Worm (Caenorhabditis elegans) whole organism, mixed stage, embryonic: ENCODE results near the gene K03H1.11.

ENCODE experiments used
- M03D4.4 ChIP-seq: sonication (generic microtip); optimal IDR thresholded peaks from 2 replicates; lab custom pipeline; 2017; ENCODE audit warnings: mild to moderate bottlenecking, missing genetic modification characterization, missing compliant biosample characterization
- blmp-1 ChIP-seq: fragments of 150-350 bp; optimal IDR thresholded peaks from 2 replicates; lab custom pipeline; 2014; ENCODE audit warnings: missing biosample characterization, missing genetic modification characterization
- ceh-39 ChIP-seq: fragments of 150-350 bp; optimal IDR thresholded peaks from 2 replicates; lab custom pipeline; 2014; ENCODE audit warnings: missing biosample characterization, missing genetic modification characterization
- ceh-43 ChIP-seq: fragments of 200-800 bp; sonication (Bioruptor generic); optimal IDR thresholded peaks from 2 replicates; lab custom pipeline; 2018; ENCODE audit warnings: mild to moderate bottlenecking, missing genetic modification characterization, moderate library complexity, missing compliant biosample characterization
- ceh-83 ChIP-seq: fragments of 200-800 bp; sonication (Bioruptor generic); optimal IDR thresholded peaks from 2 replicates; lab custom pipeline; 2018; ENCODE audit warnings: mild to moderate bottlenecking, missing genetic modification characterization, missing compliant biosample characterization
- ces-1 ChIP-seq: fragments of 150-350 bp; optimal IDR thresholded peaks from 2 replicates; lab custom pipeline; 2014; ENCODE audit warnings: missing biosample characterization, missing genetic modification reagents, missing genetic modification characterization
- cnd-1 ChIP-seq: fragments of 200-800 bp; sonication (Bioruptor generic); optimal IDR thresholded peaks from 2 replicates; lab custom pipeline; 2018; ENCODE audit warnings: mild to moderate bottlenecking, missing genetic modification characterization, missing compliant biosample characterization
- drap-1 ChIP-seq: fragments of 200-800 bp; sonication (Bioruptor generic); optimal IDR thresholded peaks from 3 replicates; lab custom pipeline; 2018; ENCODE audit warnings: mild to moderate bottlenecking, missing genetic modification characterization, missing compliant biosample characterization
- elt-1 ChIP-seq: sonication (generic microtip); optimal IDR thresholded peaks from 2 replicates; lab custom pipeline; 2017; ENCODE audit warnings: missing genetic modification characterization, mild to moderate bottlenecking, missing compliant biosample characterization, antibody characterized with exemption, moderate library complexity, borderline replicate concordance; ENCODE audit not compliant: insufficient read depth
- elt-3 ChIP-seq: fragments of 150-350 bp; optimal IDR thresholded peaks from 2 replicates; lab custom pipeline; 2014; ENCODE audit warnings: missing biosample characterization, missing genetic modification characterization
- flh-1 ChIP-seq: fragments of 200-800 bp; sonication (Bioruptor generic); optimal IDR thresholded peaks from 2 replicates; lab custom pipeline; 2018; ENCODE audit warnings: mild to moderate bottlenecking, missing genetic modification characterization, moderate library complexity, missing compliant biosample characterization
- ham-2 ChIP-seq: fragments of 200-800 bp; sonication (Bioruptor generic); optimal IDR thresholded peaks from 2 replicates; lab custom pipeline; 2018; ENCODE audit warnings: mild to moderate bottlenecking, missing genetic modification characterization, missing compliant biosample characterization
- hlh-1 ChIP-seq: fragments of 150-350 bp; optimal IDR thresholded peaks from 2 replicates; lab custom pipeline; 2014; ENCODE audit warnings: missing biosample characterization, missing genetic modification reagents, missing genetic modification characterization
- lin-13 ChIP-seq: fragments of 150-350 bp; optimal IDR thresholded peaks from 2 replicates; lab custom pipeline; 2014; ENCODE audit warnings: missing biosample characterization, missing genetic modification characterization
- lin-32 ChIP-seq: fragments of 200-800 bp; sonication (Bioruptor generic); optimal IDR thresholded peaks from 2 replicates; lab custom pipeline; 2018; ENCODE audit warnings: mild to moderate bottlenecking, missing genetic modification characterization, missing compliant biosample characterization
- lsy-2 ChIP-seq: fragments of 150-350 bp; optimal IDR thresholded peaks from 2 replicates; lab custom pipeline; 2014; ENCODE audit warnings: missing biosample characterization, missing genetic modification characterization
- mab-5 ChIP-seq: fragments of 150-350 bp; optimal IDR thresholded peaks from 2 replicates; lab custom pipeline; 2014; ENCODE audit warnings: missing biosample characterization, missing genetic modification characterization
- mep-1 ChIP-seq: fragments of 150-350 bp; optimal IDR thresholded peaks from 2 replicates; lab custom pipeline; 2017; ENCODE audit warnings: missing biosample characterization, missing genetic modification reagents, missing genetic modification characterization, inconsistent platforms
- mls-2 ChIP-seq: sonication (generic microtip); optimal IDR thresholded peaks from 2 replicates; lab custom pipeline; 2016; ENCODE audit warnings: mild to moderate bottlenecking, missing genetic modification characterization, moderate library complexity, missing compliant biosample characterization
- nhr-12 ChIP-seq: fragments of 150-350 bp; optimal IDR thresholded peaks from 2 replicates; lab custom pipeline; 2014; ENCODE audit warnings: missing biosample characterization, missing genetic modification characterization
- nhr-2 ChIP-seq: fragments of 150-350 bp; optimal IDR thresholded peaks from 2 replicates; lab custom pipeline; 2014; ENCODE audit warnings: missing biosample characterization, missing genetic modification characterization
- nhr-237 ChIP-seq: fragments of 150-350 bp; optimal IDR thresholded peaks from 2 replicates; lab custom pipeline; 2014; ENCODE audit warnings: missing biosample characterization, missing genetic modification characterization
- nhr-28 ChIP-seq: fragments of 150-350 bp; optimal IDR thresholded peaks from 2 replicates; lab custom pipeline; 2014; ENCODE audit warnings: missing biosample characterization, missing genetic modification characterization
- pha-4 ChIP-seq: fragments of 150-350 bp; optimal IDR thresholded peaks from 2 replicates; lab custom pipeline; 2018; ENCODE audit warnings: missing biosample characterization, missing genetic modification reagents, missing genetic modification characterization
- sem-2 ChIP-seq: fragments of 200-800 bp; sonication (Bioruptor generic); optimal IDR thresholded peaks from 2 replicates; lab custom pipeline; 2018; ENCODE audit warnings: mild to moderate bottlenecking, missing genetic modification characterization, missing compliant biosample characterization
- snpc-4 ChIP-seq: fragments of 150-350 bp; optimal IDR thresholded peaks from 2 replicates; lab custom pipeline; 2014; ENCODE audit warnings: missing biosample characterization, missing genetic modification characterization
- sptf-1 ChIP-seq: sonication (generic microtip); optimal IDR thresholded peaks from 2 replicates; lab custom pipeline; 2017; ENCODE audit warnings: mild to moderate bottlenecking, missing genetic modification characterization, moderate library complexity, missing compliant biosample characterization
- unc-120 ChIP-seq: sonication (generic microtip); optimal IDR thresholded peaks from 2 replicates; lab custom pipeline; 2017; ENCODE audit warnings: missing genetic modification characterization, missing compliant biosample characterization; ENCODE audit not compliant: poor library complexity, severe bottlenecking
- unc-39 ChIP-seq: fragments of 150-350 bp; optimal IDR thresholded peaks from 2 replicates; lab custom pipeline; 2014; ENCODE audit warnings: missing biosample characterization, missing genetic modification characterization
- unc-62 ChIP-seq: fragments of 150-350 bp; optimal IDR thresholded peaks from 2 replicates; lab custom pipeline; 2014; ENCODE audit warnings: missing biosample characterization, missing genetic modification reagents, missing genetic modification characterization
- zip-8 ChIP-seq: fragments of 150-350 bp; optimal IDR thresholded peaks from 2 replicates; lab custom pipeline; 2014; ENCODE audit warnings: missing biosample characterization, missing genetic modification characterization
- ztf-11 ChIP-seq: fragments of 150-350 bp; optimal IDR thresholded peaks from 2 replicates; lab custom pipeline; 2014; ENCODE audit warnings: missing biosample characterization, missing genetic modification characterization

K03H1.11 gene

ce11 chrIII:9926650-9927049, 25.1 kb downstream of the K03H1.11 start, which contains the start of gene ttr-3:
ttr-3 (minus strand) TSS chrIII:9926750.
- TF ChIP-seq lin-32 (no peak), nhr-12 (no peak), nhr-237 (tag; lab: Kevin White, UChicago) (no peak), mls-2 (no peak), ces-1 (GFP tag; lab: Kevin White, UChicago) (no peak), elt-1 (tag; lab: Kevin White, UChicago) (no peak), nhr-28 (tag; lab: Kevin White, UChicago) (no peak), unc-62 (GFP tag; lab: Kevin White, UChicago) (no peak), ceh-83 (no peak), pha-4 (tag; lab: Kevin White, UChicago) (no peak)

ce11 chrIII:9922874-9923273, 28.9 kb downstream of the K03H1.11 start, which contains the start of gene cbp-2:
cbp-2 (plus strand) TSS chrIII:9923174.
- TF ChIP-seq ceh-43 (GFP tag; lab: Kevin White, UChicago): no peak
- no peak for TF ChIP-seq drap-1 (GFP tag; lab: Kevin White, UChicago)
- TF ChIP-seq M03D4.4: no peak
- no peak for TF ChIP-seq cnd-1 (tag; lab: Kevin White, UChicago)
- TF ChIP-seq unc-62 (GFP tag; lab: Kevin White, UChicago): no peak
- no peak for TF ChIP-seq ham-2
- no peak for TF ChIP-seq sptf-1 (tag; lab: Kevin White, UChicago)
- no peak for TF ChIP-seq mab-5
- TF ChIP-seq nhr-2 (tag; lab: Kevin White, UChicago): no peak
- no peak for TF ChIP-seq nhr-237 (tag; lab: Kevin White, UChicago)

- TF ChIP-seq unc-62 (GFP tag; lab: Kevin White, UChicago) (no peak), flh-1 (GFP tag; lab: Kevin White, UChicago) (no peak), pha-4 (tag; lab: Kevin White, UChicago) (no peak), cnd-1 (tag; lab: Kevin White, UChicago) (no peak), sem-2 (no peak)
Measured at ce11 chrIII:9922310-9922709, 29.5 kb downstream of the K03H1.11 start.

ce11 chrIII:9920764-9921163, 31.0 kb downstream of the K03H1.11 start, which contains the start of gene F40F12.3:
F40F12.3 (minus strand) TSS chrIII:9920864.
- TF ChIP-seq unc-120 (tag; lab: Kevin White, UChicago) (no peak), mep-1 (tag; lab: Kevin White, UChicago) (no peak), mls-2 (no peak), elt-1 (tag; lab: Kevin White, UChicago) (no peak), hlh-1 (tag; lab: Kevin White, UChicago) (no peak), unc-39 (tag; lab: Kevin White, UChicago) (no peak), snpc-4 (tag; lab: Kevin White, UChicago) (no peak), nhr-237 (tag; lab: Kevin White, UChicago) (no peak), sem-2 (no peak), ceh-39 (tag; lab: Kevin White, UChicago) (no peak), lin-32 (no peak), nhr-28 (tag; lab: Kevin White, UChicago) (no peak), flh-1 (GFP tag; lab: Kevin White, UChicago) (no peak), elt-3 (tag; lab: Kevin White, UChicago) (no peak), sptf-1 (tag; lab: Kevin White, UChicago) (no peak), lin-13 (no peak), pha-4 (tag; lab: Kevin White, UChicago) (no peak), zip-8 (tag; lab: Kevin White, UChicago) (no peak), blmp-1 (no peak)

- TF ChIP-seq ces-1 (GFP tag; lab: Kevin White, UChicago) (no peak), unc-62 (GFP tag; lab: Kevin White, UChicago) (no peak), M03D4.4 (no peak), ceh-43 (GFP tag; lab: Kevin White, UChicago) (no peak), flh-1 (GFP tag; lab: Kevin White, UChicago) (no peak), ceh-83 (no peak), mls-2 (no peak), ham-2 (no peak), zip-8 (tag; lab: Kevin White, UChicago) (no peak), ztf-11 (tag; lab: Kevin White, UChicago) (no peak), lsy-2 (no peak), blmp-1 (no peak), sem-2 (no peak), lin-13 (no peak)
Measured at ce11 chrIII:9913722-9914121, 38.0 kb downstream of the K03H1.11 start, which contains the start of gene cbp-3. cbp-3 (plus strand) TSS chrIII:9913993.
